Fruit fly (Drosophila melanogaster) whole organism, embryonic: ENCODE data around the gene CG11843.

Source experiments
- B-H2 ChIP-seq: fragments of 200-800 bp; sonication (Bioruptor generic); optimal IDR thresholded peaks from 2 replicates; lab custom pipeline; 2018; ENCODE audit warnings: missing biosample characterization, mild to moderate bottlenecking, missing genetic modification characterization
- CG12391 ChIP-seq: fragments of 200-800 bp; sonication (Bioruptor generic); optimal IDR thresholded peaks from 3 replicates; lab custom pipeline; 2018; ENCODE audit warnings: missing biosample characterization, mild to moderate bottlenecking, missing genetic modification characterization, moderate library complexity
- CG12769 ChIP-seq: fragments of 200-800 bp; sonication (Bioruptor generic); optimal IDR thresholded peaks from 2 replicates; lab custom pipeline; 2019; ENCODE audit warnings: missing biosample characterization, mild to moderate bottlenecking, missing genetic modification characterization, moderate library complexity
- CG13296 ChIP-seq: fragments of 200-800 bp; sonication (Bioruptor generic); optimal IDR thresholded peaks from 3 replicates; lab custom pipeline; 2018; ENCODE audit warnings: missing biosample characterization, mild to moderate bottlenecking, missing genetic modification characterization
- CG13624 ChIP-seq: fragments of 200-800 bp; sonication (Bioruptor generic); optimal IDR thresholded peaks from 2 replicates; lab custom pipeline; 2016; ENCODE audit warnings: missing biosample characterization, missing genetic modification characterization
- CG14050 ChIP-seq: fragments of 200-800 bp; sonication (Bioruptor generic); IDR thresholded peaks from 3 replicates; pipeline ENCODE4 v1.3.6; 2022; ENCODE audit warnings: missing biosample characterization, missing genetic modification characterization
- CG15011 ChIP-seq: fragments of 200-800 bp; sonication (Bioruptor generic); optimal IDR thresholded peaks from 3 replicates; lab custom pipeline; 2018; ENCODE audit warnings: missing biosample characterization, mild to moderate bottlenecking, missing genetic modification characterization
- CG15514 ChIP-seq: fragments of 200-800 bp; sonication (Bioruptor generic); optimal IDR thresholded peaks from 3 replicates; lab custom pipeline; 2017; ENCODE audit warnings: missing biosample characterization, missing genetic modification characterization, mild to moderate bottlenecking, moderate library complexity, missing genetic modification reagents
- CG16863 ChIP-seq: fragments of 200-800 bp; sonication (Bioruptor generic); optimal IDR thresholded peaks from 3 replicates; lab custom pipeline; 2016; ENCODE audit warnings: missing biosample characterization, missing genetic modification characterization
- CG18599 ChIP-seq: fragments of 200-800 bp; sonication (Bioruptor generic); optimal IDR thresholded peaks from 3 replicates; lab custom pipeline; 2017; ENCODE audit warnings: missing biosample characterization, missing genetic modification characterization, mild to moderate bottlenecking, moderate library complexity, missing genetic modification reagents
- CG18619 ChIP-seq: fragments of 200-800 bp; sonication (Bioruptor generic); optimal IDR thresholded peaks from 3 replicates; lab custom pipeline; 2017; ENCODE audit warnings: missing biosample characterization, mild to moderate bottlenecking, missing genetic modification characterization
- CG2199 ChIP-seq: fragments of 200-800 bp; sonication (Bioruptor generic); IDR thresholded peaks from 3 replicates; pipeline ENCODE4 v1.3.6; 2022; ENCODE audit warnings: missing biosample characterization, missing genetic modification characterization
- CG3726 ChIP-seq: fragments of 200-800 bp; sonication (Bioruptor generic); IDR thresholded peaks from 3 replicates; pipeline ENCODE4, ENCODE4 v1.3.6; 2022; ENCODE audit warnings: missing biosample characterization, missing genetic modification characterization
- CG3847 ChIP-seq: fragments of 200-800 bp; sonication (Bioruptor generic); IDR thresholded peaks from 2 replicates; pipeline ENCODE4 v1.3.6; 2022; ENCODE audit warnings: missing biosample characterization, missing genetic modification characterization
- CG42726 ChIP-seq: fragments of 200-800 bp; sonication (Bioruptor generic); IDR thresholded peaks from 2 replicates; pipeline ENCODE4 v1.3.6; 2022; ENCODE audit warnings: missing biosample characterization, missing genetic modification characterization; ENCODE audit not compliant: partially characterized antibody
- CG43689 ChIP-seq: fragments of 200-800 bp; sonication (Bioruptor generic); IDR thresholded peaks from 2 replicates; pipeline ENCODE4 v1.3.6; 2022; ENCODE audit warnings: missing biosample characterization, missing genetic modification characterization
- Camta ChIP-seq: fragments of 200-800 bp; sonication (Bioruptor generic); optimal IDR thresholded peaks from 2 replicates; lab custom pipeline; 2016; ENCODE audit warnings: missing biosample characterization, missing genetic modification characterization
- CrebB ChIP-seq: fragments of 200-800 bp; sonication (Bioruptor generic); optimal IDR thresholded peaks from 3 replicates; lab custom pipeline; 2018; ENCODE audit warnings: missing biosample characterization, mild to moderate bottlenecking, missing genetic modification characterization
- H2.0 ChIP-seq: fragments of 200-800 bp; sonication (Bioruptor generic); IDR thresholded peaks from 2 replicates; pipeline ENCODE4 v1.3.6; 2022; ENCODE audit warnings: missing biosample characterization, missing genetic modification characterization
- HHEX ChIP-seq: fragments of 200-800 bp; sonication (Bioruptor generic); optimal IDR thresholded peaks from 3 replicates; lab custom pipeline; 2017; ENCODE audit warnings: missing biosample characterization, mild to moderate bottlenecking, missing genetic modification characterization, missing genetic modification reagents
- HLH4C ChIP-seq: fragments of 200-800 bp; sonication (Bioruptor generic); IDR thresholded peaks from 3 replicates; pipeline ENCODE4 v1.3.6; 2022; ENCODE audit warnings: missing biosample characterization, missing genetic modification characterization; ENCODE audit not compliant: partially characterized antibody
- Hr39 ChIP-seq: fragments of >200 bp; optimal IDR thresholded peaks from 2 replicates; lab custom pipeline; 2017
- Med ChIP-seq: fragments of 200-800 bp; sonication (Bioruptor generic); peaks from one replicate; lab custom pipeline; 2016; ENCODE audit warnings: missing biosample characterization, missing genetic modification characterization, mild to moderate bottlenecking, inconsistent platforms, moderate library complexity
- Mes4 ChIP-seq: fragments of 200-800 bp; sonication (Bioruptor generic); optimal IDR thresholded peaks from 2 replicates; lab custom pipeline; 2016; ENCODE audit warnings: missing biosample characterization, missing genetic modification characterization
- NfI ChIP-seq: fragments of 200-800 bp; sonication (Bioruptor generic); optimal IDR thresholded peaks from 3 replicates; lab custom pipeline; 2018; ENCODE audit warnings: missing biosample characterization, mild to moderate bottlenecking, missing genetic modification characterization, moderate library complexity
- Taf1 ChIP-seq: fragments of 200-800 bp; sonication (Bioruptor generic); IDR thresholded peaks from 2 replicates; pipeline ENCODE4 v1.3.6; 2022; ENCODE audit warnings: missing biosample characterization, missing genetic modification characterization
- Usf ChIP-seq: fragments of 200-800 bp; sonication (Bioruptor generic); optimal IDR thresholded peaks from 2 replicates; lab custom pipeline; 2017; ENCODE audit warnings: missing genotype, missing biosample characterization, missing genetic modification characterization
- Xbp1 ChIP-seq: fragments of 200-800 bp; sonication (Bioruptor generic); optimal IDR thresholded peaks from 3 replicates; lab custom pipeline; 2016; ENCODE audit warnings: missing biosample characterization, mild to moderate bottlenecking, missing genetic modification characterization
- caup ChIP-seq: fragments of 200-800 bp; sonication (Bioruptor generic); optimal IDR thresholded peaks from 3 replicates; lab custom pipeline; 2017; ENCODE audit warnings: missing biosample characterization, mild to moderate bottlenecking, missing genetic modification characterization, moderate library complexity; ENCODE audit not compliant: severe bottlenecking
- crc ChIP-seq: fragments of 200-800 bp; sonication (Bioruptor generic); optimal IDR thresholded peaks from 2 replicates; lab custom pipeline; 2016; ENCODE audit warnings: missing biosample characterization, missing genetic modification characterization
- dmrt11E ChIP-seq: fragments of 200-800 bp; sonication (Bioruptor generic); optimal IDR thresholded peaks from 3 replicates; lab custom pipeline; 2018; ENCODE audit warnings: missing biosample characterization, mild to moderate bottlenecking, missing genetic modification characterization, moderate library complexity
- dpn ChIP-seq, 2 experiments: fragments of 200-800 bp; sonication (Bioruptor generic); optimal IDR thresholded peaks; 3 replicates each; lab custom pipeline; 2016; ENCODE audit warnings: missing biosample characterization in 2 of 2, missing genetic modification characterization in 2 of 2
- dysf ChIP-seq: fragments of 200-800 bp; sonication (Bioruptor generic); IDR thresholded peaks from 3 replicates; pipeline ENCODE4 v1.3.6; 2022; ENCODE audit warnings: missing biosample characterization, missing genetic modification characterization
- eyg ChIP-seq: fragments of 200-800 bp; sonication (Bioruptor generic); optimal IDR thresholded peaks from 3 replicates; lab custom pipeline; 2016; ENCODE audit warnings: missing biosample characterization, missing genetic modification characterization
- fd3F ChIP-seq: fragments of 200-800 bp; sonication (Bioruptor generic); optimal IDR thresholded peaks from 2 replicates; lab custom pipeline; 2018; ENCODE audit warnings: missing biosample characterization, mild to moderate bottlenecking, missing genetic modification characterization, moderate library complexity
- gce ChIP-seq: fragments of 200-800 bp; sonication (Bioruptor generic); IDR thresholded peaks from 3 replicates; pipeline ENCODE4 v1.3.6; 2022; ENCODE audit warnings: missing biosample characterization, missing genetic modification characterization
- hkb ChIP-seq, 2 experiments: fragments of 200-800 bp in 1 of 2; fragments of >200 bp in 1 of 2; sonication (Bioruptor generic) in 1 of 2; IDR thresholded peaks in 1 of 2; optimal IDR thresholded peaks in 1 of 2; 2 replicates each; pipeline versions ENCODE4 v1.3.6 to Lab custom; 2017 to 2022; ENCODE audit warnings: missing biosample characterization in 1 of 2, missing genetic modification characterization in 1 of 2
- jigr1 ChIP-seq: fragments of 200-800 bp; sonication (Bioruptor generic); IDR thresholded peaks from 3 replicates; pipeline ENCODE4 v1.3.6; 2022; ENCODE audit warnings: missing biosample characterization, missing genetic modification characterization
- lab ChIP-seq: fragments of 200-800 bp; sonication (Bioruptor generic); optimal IDR thresholded peaks from 3 replicates; lab custom pipeline; 2017; ENCODE audit warnings: missing biosample characterization, missing genetic modification characterization, mild to moderate bottlenecking, moderate library complexity, missing genetic modification reagents
- lilli ChIP-seq: fragments of 200-800 bp; sonication (Bioruptor generic); optimal IDR thresholded peaks from 3 replicates; lab custom pipeline; 2016; ENCODE audit warnings: missing biosample characterization, missing genetic modification characterization
- lola ChIP-seq, 3 experiments: fragments of >200 bp in 2 of 3; fragments of 200-800 bp in 1 of 3; sonication (Bioruptor generic) in 1 of 3; optimal IDR thresholded peaks; 2 replicates each; lab custom pipeline; 2017 to 2019; ENCODE audit warnings: missing biosample characterization in 3 of 3, missing genetic modification characterization in 3 of 3, mild to moderate bottlenecking in 1 of 3, moderate library complexity in 1 of 3
- nau ChIP-seq: fragments of 200-800 bp; sonication (Bioruptor generic); optimal IDR thresholded peaks from 3 replicates; lab custom pipeline; 2017; ENCODE audit warnings: missing biosample characterization, mild to moderate bottlenecking, missing genetic modification characterization, missing genetic modification reagents
- nerfin-2 ChIP-seq: fragments of 200-800 bp; sonication (Bioruptor generic); IDR thresholded peaks from 2 replicates; pipeline ENCODE4 v1.3.6; 2022; ENCODE audit warnings: missing biosample characterization, missing genetic modification characterization; ENCODE audit not compliant: partially characterized antibody
- nmo ChIP-seq: fragments of 200-800 bp; sonication (Bioruptor generic); optimal IDR thresholded peaks from 2 replicates; lab custom pipeline; 2018; ENCODE audit warnings: missing biosample characterization, mild to moderate bottlenecking, missing genetic modification characterization, moderate library complexity
- run ChIP-seq: fragments of 200-800 bp; sonication (Bioruptor generic); optimal IDR thresholded peaks from 3 replicates; lab custom pipeline; 2018; ENCODE audit warnings: missing biosample characterization, mild to moderate bottlenecking, missing genetic modification characterization
- schlank ChIP-seq: fragments of 200-800 bp; sonication (Bioruptor generic); optimal IDR thresholded peaks from 2 replicates; lab custom pipeline; 2018; ENCODE audit warnings: missing biosample characterization, mild to moderate bottlenecking, missing genetic modification characterization
- zfh2 ChIP-seq: fragments of 200-800 bp; sonication (Bioruptor generic); optimal IDR thresholded peaks from 2 replicates; lab custom pipeline; 2016; ENCODE audit warnings: missing biosample characterization, missing genetic modification characterization

CG11843 gene

dm6 chr3R:29068430-29069207 lies 14.5 kb downstream of the CG11843 start (continued):
- TF ChIP-seq Camta (GFP tag; lab: Kevin White, UChicago) = no peak
- TF ChIP-seq nmo (GFP tag; lab: Kevin White, UChicago) = peak; percentile 27
- TF ChIP-seq CG3726 (GFP tag; lab: Robert Waterston, UW) = no peak
- TF ChIP-seq CG14050 = peak; percentile 49; the same call in 1 of the 3 replicates
- TF ChIP-seq nerfin-2 (GFP tag; lab: Robert Waterston, UW) = no peak
- no peak for TF ChIP-seq eyg (GFP tag; lab: Kevin White, UChicago)
- no peak for TF ChIP-seq CG16863 (GFP tag; lab: Kevin White, UChicago)
- peak; percentile 13 for TF ChIP-seq crc
- TF ChIP-seq CG15514 (GFP tag; lab: Kevin White, UChicago) = peak; percentile 19
- TF ChIP-seq NfI (GFP tag; lab: Kevin White, UChicago) = peak; percentile 57
- TF ChIP-seq CG3847 (GFP tag; lab: Robert Waterston, UW) = 0 out of 2 replicates have a peak, but pooled peaks have one; percentile 13
- TF ChIP-seq fd3F = peak; percentile 20
- no peak for TF ChIP-seq run (tag; lab: Kevin White, UChicago)
- no peak for TF ChIP-seq Usf (GFP tag; lab: Kevin White, UChicago)
- peak; percentile 45 for TF ChIP-seq CrebB
- peak; percentile 43 for TF ChIP-seq CG12391 (tag; lab: Kevin White, UChicago)
- TF ChIP-seq CG13296 (GFP tag; lab: Kevin White, UChicago) = peak; percentile 43
- peak; percentile 82 for TF ChIP-seq CG18599 (GFP tag; lab: Kevin White, UChicago)
- no peak for TF ChIP-seq jigr1 (GFP tag; lab: Robert Waterston, UW)
- peak; percentile 5 for TF ChIP-seq HHEX (GFP tag; lab: Kevin White, UChicago)
- 0 out of 2 replicates have a peak, but pooled peaks have one; percentile 15 for TF ChIP-seq Taf1
- TF ChIP-seq CG2199 (GFP tag; lab: Robert Waterston, UW) = no peak
- no peak for TF ChIP-seq Mes4 (GFP tag; lab: Kevin White, UChicago)
- TF ChIP-seq lilli (GFP tag; lab: Kevin White, UChicago) = peak; percentile 43
- TF ChIP-seq B-H2 = no peak
- TF ChIP-seq dysf (GFP tag; lab: Robert Waterston, UW) = peak; percentile 57
- TF ChIP-seq schlank (tag; lab: Kevin White, UChicago) = peak; percentile 38
- TF ChIP-seq Med (GFP tag; lab: Kevin White, UChicago) = peak; percentile 31
- peak; percentile 24 for TF ChIP-seq dmrt11E (tag; lab: Kevin White, UChicago)
- no peak for TF ChIP-seq HLH4C (GFP tag; lab: Robert Waterston, UW)
- TF ChIP-seq nau (GFP tag; lab: Kevin White, UChicago) = peak; percentile 0
- TF ChIP-seq Hr39 (lab: Kevin White, UChicago) = no peak
- TF ChIP-seq CG13624 = peak; percentile 11
- peak in 1 of 3 experiments; percentile 6 for TF ChIP-seq lola (GFP tag; optimal IDR thresholded peaks at IDR 0.05; lab: Kevin White, UChicago)
- TF ChIP-seq CG43689 (GFP tag; lab: Robert Waterston, UW) = no peak
- peak; percentile 80 for TF ChIP-seq CG12769 (tag; lab: Kevin White, UChicago)
- peak; percentile 7 for TF ChIP-seq Xbp1 (GFP tag; lab: Kevin White, UChicago)
- TF ChIP-seq H2.0 (GFP tag; lab: Robert Waterston, UW) = peak; percentile 50; the same call in 1 of the 2 replicates
- TF ChIP-seq CG15011 (GFP tag; lab: Kevin White, UChicago) = peak; percentile 26
- TF ChIP-seq gce = 0 out of 3 replicates have a peak, but pooled peaks have one; percentile 31
- TF ChIP-seq hkb (optimal IDR thresholded peaks at IDR 0.05; lab: Kevin White, UChicago) = no peak
- peak; percentile 57 for TF ChIP-seq hkb (GFP tag; IDR thresholded peaks at IDR 0.05; lab: Robert Waterston, UW)
- peak; percentile 44 for TF ChIP-seq zfh2 (GFP tag; lab: Kevin White, UChicago)
- peak; percentile 12 to 39 for TF ChIP-seq dpn (GFP tag; optimal IDR thresholded peaks at IDR 0.05; lab: Kevin White, UChicago)
- no peak for TF ChIP-seq CG42726
- peak; percentile 46 for TF ChIP-seq CG18619 (GFP tag; lab: Kevin White, UChicago)
- peak; percentile 30 for TF ChIP-seq caup (GFP tag; lab: Kevin White, UChicago)
- TF ChIP-seq lab (GFP tag; lab: Kevin White, UChicago) = peak; percentile 73
